Worm (Caenorhabditis elegans) whole organism, L3 larva: ENCODE results near the gene pqn-70.

Experiments
- ceh-82 ChIP-seq: fragments of 150-350 bp; optimal IDR thresholded peaks from 2 replicates; lab custom pipeline; 2014; ENCODE audit warnings: missing biosample characterization, missing genetic modification characterization
- skn-1 ChIP-seq: fragments of 150-350 bp; optimal IDR thresholded peaks from 2 replicates; lab custom pipeline; 2014; ENCODE audit warnings: missing biosample characterization, missing genetic modification characterization
- unc-39 ChIP-seq: sonication (generic microtip); optimal IDR thresholded peaks from 4 replicates; lab custom pipeline; 2017; ENCODE audit warnings: missing biosample characterization, missing genetic modification characterization

- TF ChIP-seq skn-1 (tag; lab: Kevin White, UChicago): no peak
- no peak for TF ChIP-seq unc-39 (tag; lab: Kevin White, UChicago)
- no peak for TF ChIP-seq ceh-82
Measured at ce11 chrV:11266681-11267080, 38.2 kb upstream of the pqn-70 start, which contains the start of gene str-116.
